Worm (Caenorhabditis elegans) whole organism, early embryonic: ENCODE data around the gene ncx-8.

ENCODE experiments used
- B0310.2 ChIP-seq: sonication (generic microtip); optimal IDR thresholded peaks from 2 replicates; lab custom pipeline; 2016; ENCODE audit warnings: mild to moderate bottlenecking, missing genetic modification characterization, missing compliant biosample characterization
- aly-1 ChIP-seq: sonication (generic microtip); optimal IDR thresholded peaks from 2 replicates; lab custom pipeline; 2016; ENCODE audit warnings: missing genetic modification characterization, missing compliant biosample characterization
- ama-1 ChIP-seq: fragments of 150-350 bp; optimal IDR thresholded peaks from 2 replicates; lab custom pipeline; 2014
- ceh-13 ChIP-seq: fragments of 200-800 bp; sonication (Bioruptor generic); optimal IDR thresholded peaks from 2 replicates; lab custom pipeline; 2018; ENCODE audit warnings: mild to moderate bottlenecking, missing genetic modification characterization, missing compliant biosample characterization
- ceh-36 ChIP-seq: sonication (generic microtip); optimal IDR thresholded peaks from 2 replicates; lab custom pipeline; 2016; ENCODE audit warnings: missing genetic modification characterization, inconsistent platforms, missing compliant biosample characterization
- ets-7 ChIP-seq: sonication (generic microtip); optimal IDR thresholded peaks from 2 replicates; lab custom pipeline; 2016; ENCODE audit warnings: missing genotype, missing genetic modification characterization, missing compliant biosample characterization
- flt-1 ChIP-seq: fragments of 200-800 bp; sonication (Bioruptor generic); IDR thresholded peaks from 2 replicates; pipeline ENCODE4 v1.3.6; 2022; ENCODE audit warnings: missing genetic modification characterization, missing compliant biosample characterization
- hmbx-1 ChIP-seq: sonication (generic microtip); optimal IDR thresholded peaks from 2 replicates; lab custom pipeline; 2016; ENCODE audit warnings: mild to moderate bottlenecking, missing genetic modification characterization, missing compliant biosample characterization
- hmg-4 ChIP-seq: fragments of 200-800 bp; sonication (Bioruptor generic); optimal IDR thresholded peaks from 2 replicates; lab custom pipeline; 2018; ENCODE audit warnings: mild to moderate bottlenecking, missing genetic modification characterization, missing compliant biosample characterization
- hnd-1 ChIP-seq: sonication (generic microtip); optimal IDR thresholded peaks from 2 replicates; lab custom pipeline; 2016; ENCODE audit warnings: missing genetic modification characterization, missing compliant biosample characterization
- pes-1 ChIP-seq: fragments of 200-800 bp; sonication (Bioruptor generic); IDR thresholded peaks from 2 replicates; pipeline ENCODE4 v1.3.6; 2022; ENCODE audit warnings: missing genetic modification reagents, missing genetic modification characterization, missing compliant biosample characterization
- tbx-11 ChIP-seq: fragments of 200-800 bp; sonication (Bioruptor generic); IDR thresholded peaks from 2 replicates; pipeline ENCODE4 v1.3.6; 2022; ENCODE audit warnings: missing genetic modification characterization, missing compliant biosample characterization
- tbx-37 ChIP-seq: fragments of 200-800 bp; sonication (Bioruptor generic); conservative IDR thresholded peaks from 2 replicates; pipeline ENCODE4 v1.3.6; 2022; ENCODE audit warnings: missing genetic modification reagents, missing genetic modification characterization, missing compliant biosample characterization
- tra-4 ChIP-seq: sonication (generic microtip); optimal IDR thresholded peaks from 2 replicates; lab custom pipeline; 2017; ENCODE audit warnings: missing genetic modification characterization, missing compliant biosample characterization

- TF ChIP-seq B0310.2 (tag; lab: Kevin White, UChicago), result no peak
- no peak for TF ChIP-seq flt-1
- no peak for TF ChIP-seq ama-1 (lab: Kevin White, UChicago)
- no peak for TF ChIP-seq aly-1 (tag; lab: Kevin White, UChicago)
- no peak for TF ChIP-seq tra-4 (tag; lab: Kevin White, UChicago)
- TF ChIP-seq ceh-13 (GFP tag; lab: Kevin White, UChicago), result no peak
- no peak for TF ChIP-seq tbx-37
- TF ChIP-seq ceh-36 (tag; lab: Kevin White, UChicago), result no peak
- TF ChIP-seq hmg-4 (GFP tag; lab: Kevin White, UChicago), result no peak
- no peak for TF ChIP-seq hmbx-1 (tag; lab: Kevin White, UChicago)
- TF ChIP-seq tbx-11, result no peak
- TF ChIP-seq pes-1 (GFP tag; lab: Robert Waterston, UW), result no peak
- no peak for TF ChIP-seq ets-7 (tag; lab: Kevin White, UChicago)
- no peak for TF ChIP-seq hnd-1 (tag; lab: Kevin White, UChicago)
Observed at ce11 chrV:4987097-4987496, at the start of gene ncx-8.
